Fruit fly (Drosophila melanogaster): ENCODE measurements around the gene CG33258.

CG33258 gene

DNA sequence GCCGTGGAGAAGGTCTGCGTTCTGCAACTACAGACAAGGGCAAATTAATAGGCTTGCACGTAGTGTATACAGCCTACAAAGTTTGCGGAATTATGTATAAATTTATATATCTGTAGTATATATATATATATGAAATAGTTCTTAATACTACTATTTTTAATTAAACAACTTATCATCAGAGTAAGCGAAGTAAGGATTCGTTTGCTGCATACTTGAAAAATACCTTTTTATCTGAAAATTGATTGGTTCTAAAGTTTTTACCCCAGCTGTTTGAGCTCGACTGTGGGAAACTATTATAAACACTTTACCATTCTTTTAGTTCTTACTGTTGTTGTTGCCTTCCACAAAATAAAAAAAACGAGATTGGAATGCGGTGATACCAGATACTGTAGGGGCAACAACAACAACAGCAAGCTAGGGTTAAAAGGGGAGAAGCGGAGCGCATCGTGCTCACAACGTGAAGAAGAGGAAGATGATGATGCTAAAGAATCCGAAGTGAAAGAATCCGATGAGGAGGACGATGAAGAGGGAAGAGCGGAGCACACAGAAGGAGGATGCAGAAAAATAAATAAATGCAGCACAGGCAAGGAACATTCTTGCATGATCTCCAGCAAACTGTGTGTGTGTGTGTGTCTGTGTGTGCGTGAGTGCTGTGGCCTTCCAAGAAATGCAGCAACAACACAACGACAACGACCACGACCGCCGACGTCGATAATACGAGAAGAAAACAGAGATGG, 39.1 kb upstream of the CG33258 start:
- TF ChIP-seq fd96Ca (GFP tag; IDR thresholded peaks at IDR 0.05) (peak; percentile 36; the same call in 1 of the 3 replicates), CG10348 (GFP tag; IDR thresholded peaks at IDR 0.05) (no peak), rn (GFP tag; IDR thresholded peaks at IDR 0.05) (peak; percentile 4; the same call in 1 of the 2 replicates), CG15710 (tag; optimal IDR thresholded peaks at IDR 0.05) (peak; percentile 91), gl (tag; optimal IDR thresholded peaks at IDR 0.05) (peak; percentile 53), CG34367 (tag; optimal IDR thresholded peaks at IDR 0.05) (peak; percentile 80), CG12605 (GFP tag; IDR thresholded peaks at IDR 0.05) (peak; percentile 48; the same call in 1 of the 2 replicates), CG14655 (GFP tag; optimal IDR thresholded peaks at IDR 0.05) (peak; percentile 88), Ets98B (GFP tag; IDR thresholded peaks at IDR 0.05) (peak; percentile 36; the same call in 1 of the 2 replicates), CG17806 (tag; optimal IDR thresholded peaks at IDR 0.05) (peak; percentile 81), CG13204 (GFP tag; optimal IDR thresholded peaks at IDR 0.05) (peak; percentile 77), CG4496 (GFP tag; IDR thresholded peaks at IDR 0.05) (peak; percentile 61; the same call in 2 of the 3 replicates), CG8301 (tag; optimal IDR thresholded peaks at IDR 0.05) (peak; percentile 82), CG9948 (tag; optimal IDR thresholded peaks at IDR 0.05) (peak; percentile 86), CG32121 (GFP tag; IDR thresholded peaks at IDR 0.05) (peak; percentile 60), Pif1A (GFP tag; optimal IDR thresholded peaks at IDR 0.05) (peak; percentile 49), EcR (GFP tag; optimal IDR thresholded peaks at IDR 0.05) (peak; percentile 90), D1 (tag; optimal IDR thresholded peaks at IDR 0.05) (peak; percentile 81), Snoo (tag; optimal IDR thresholded peaks at IDR 0.05) (peak; percentile 77), CG8159 (tag; optimal IDR thresholded peaks at IDR 0.05) (peak; percentile 95), Pif1B (GFP tag; optimal IDR thresholded peaks at IDR 0.05) (peak; percentile 48)

- TF ChIP-seq CG10348 (GFP tag; IDR thresholded peaks at IDR 0.05) (no peak), fd96Ca (GFP tag; IDR thresholded peaks at IDR 0.05) (no peak), Snoo (tag; optimal IDR thresholded peaks at IDR 0.05) (no peak), CG17806 (tag; optimal IDR thresholded peaks at IDR 0.05) (no peak), EcR (GFP tag; optimal IDR thresholded peaks at IDR 0.05) (no peak), CG8301 (tag; optimal IDR thresholded peaks at IDR 0.05) (no peak), D1 (tag; optimal IDR thresholded peaks at IDR 0.05) (no peak), Pif1B (GFP tag; optimal IDR thresholded peaks at IDR 0.05) (no peak), CG34367 (tag; optimal IDR thresholded peaks at IDR 0.05) (no peak), CG9948 (tag; optimal IDR thresholded peaks at IDR 0.05) (no peak), CG13204 (GFP tag; optimal IDR thresholded peaks at IDR 0.05) (no peak), rn (GFP tag; IDR thresholded peaks at IDR 0.05) (no peak), gl (tag; optimal IDR thresholded peaks at IDR 0.05) (no peak), CG14655 (GFP tag; optimal IDR thresholded peaks at IDR 0.05) (no peak), CG4496 (GFP tag; IDR thresholded peaks at IDR 0.05) (no peak), Ets98B (GFP tag; IDR thresholded peaks at IDR 0.05) (no peak), CG15710 (tag; optimal IDR thresholded peaks at IDR 0.05) (no peak), CG8159 (tag; optimal IDR thresholded peaks at IDR 0.05) (no peak)
Observed at dm6 chr3L:16043782-16044352, 38.5 kb upstream of the CG33258 start.

DNA sequence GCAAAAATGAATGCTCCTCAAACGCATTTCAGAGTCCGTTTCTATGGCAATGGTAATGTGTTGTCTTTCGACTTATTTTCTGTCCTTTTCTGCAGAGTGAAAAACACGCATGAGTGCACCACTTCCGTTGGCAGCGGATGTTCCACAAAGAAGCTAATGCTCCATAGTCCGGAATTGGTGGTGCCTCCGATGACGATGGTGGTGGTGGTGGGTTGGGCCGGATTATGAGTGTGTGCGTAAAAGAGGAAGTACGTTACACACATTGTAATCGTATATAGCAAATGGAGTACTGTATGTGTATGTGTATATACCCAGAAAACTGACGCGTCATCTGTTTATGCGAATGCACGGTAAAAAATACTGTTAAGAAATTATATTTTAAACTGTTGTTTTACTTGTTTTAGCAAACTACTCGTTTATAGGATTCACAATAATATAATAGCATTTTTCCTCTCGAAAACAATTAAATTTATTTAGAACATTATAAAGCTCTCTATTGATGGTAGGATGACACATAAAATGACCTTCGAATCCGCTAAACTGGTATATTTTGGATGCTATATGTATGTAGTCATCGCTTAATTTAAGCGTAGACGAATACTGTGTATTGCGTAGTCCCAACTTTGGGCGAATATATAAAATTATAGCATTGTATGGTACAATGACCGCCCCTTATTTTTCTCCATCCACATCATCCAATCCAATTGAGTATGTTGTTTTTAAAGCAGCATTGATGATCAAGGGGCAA, 37.1 kb upstream of the CG33258 start:
- TF ChIP-seq CG8301 (tag; optimal IDR thresholded peaks at IDR 0.05) (no peak), Pif1A (GFP tag; optimal IDR thresholded peaks at IDR 0.05) (no peak), Pif1B (GFP tag; optimal IDR thresholded peaks at IDR 0.05) (no peak), CG13204 (GFP tag; optimal IDR thresholded peaks at IDR 0.05) (no peak), gl (tag; optimal IDR thresholded peaks at IDR 0.05) (peak; percentile 41), CG12605 (GFP tag; IDR thresholded peaks at IDR 0.05) (peak; percentile 11; the same call in 1 of the 2 replicates), CG14655 (GFP tag; optimal IDR thresholded peaks at IDR 0.05) (no peak), CG34367 (tag; optimal IDR thresholded peaks at IDR 0.05) (no peak), Ets98B (GFP tag; IDR thresholded peaks at IDR 0.05) (peak; percentile 12; the same call in 1 of the 2 replicates), EcR (GFP tag; optimal IDR thresholded peaks at IDR 0.05) (no peak), D1 (tag; optimal IDR thresholded peaks at IDR 0.05) (no peak), CG8159 (tag; optimal IDR thresholded peaks at IDR 0.05) (peak; percentile 66), rn (GFP tag; IDR thresholded peaks at IDR 0.05) (no peak), fd96Ca (GFP tag; IDR thresholded peaks at IDR 0.05) (peak; percentile 39; the same call in 1 of the 3 replicates), CG9948 (tag; optimal IDR thresholded peaks at IDR 0.05) (no peak), CG4496 (GFP tag; IDR thresholded peaks at IDR 0.05) (peak; percentile 33; the same call in 2 of the 3 replicates), CG32121 (GFP tag; IDR thresholded peaks at IDR 0.05) (peak; percentile 34), CG15710 (tag; optimal IDR thresholded peaks at IDR 0.05) (peak; percentile 25), CG17806 (tag; optimal IDR thresholded peaks at IDR 0.05) (peak; percentile 44), CG10348 (GFP tag; IDR thresholded peaks at IDR 0.05) (no peak), Snoo (tag; optimal IDR thresholded peaks at IDR 0.05) (no peak)

DNA sequence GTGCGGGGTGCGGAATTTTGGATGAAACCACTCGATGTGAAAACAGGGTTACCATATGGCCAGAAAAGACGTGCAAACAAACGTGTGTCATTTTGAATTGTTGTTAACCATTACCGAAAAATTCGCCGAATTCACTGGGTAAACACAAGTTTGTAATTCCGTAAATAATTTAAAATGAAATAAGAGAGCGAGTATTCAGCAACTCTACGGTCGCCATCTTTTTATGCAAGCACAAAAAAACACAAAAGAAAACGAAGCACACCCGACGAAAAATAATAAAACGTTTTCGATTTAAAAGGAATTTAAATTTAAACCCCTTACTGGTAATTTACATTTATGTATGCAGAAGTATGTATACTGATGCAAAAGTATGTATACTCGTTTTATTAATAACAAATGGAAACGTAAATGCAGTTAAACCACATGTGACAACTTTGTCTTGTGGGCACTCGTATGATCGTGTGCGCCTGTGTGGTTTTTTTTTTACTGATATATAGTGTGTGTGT, 36.5 kb upstream of the CG33258 start:
- TF ChIP-seq Snoo (tag; optimal IDR thresholded peaks at IDR 0.05) (peak; percentile 80), CG8301 (tag; optimal IDR thresholded peaks at IDR 0.05) (peak; percentile 94), Ets98B (GFP tag; IDR thresholded peaks at IDR 0.05) (peak; percentile 96), CG17806 (tag; optimal IDR thresholded peaks at IDR 0.05) (peak; percentile 94), fd96Ca (GFP tag; IDR thresholded peaks at IDR 0.05) (peak; percentile 94), Pif1B (GFP tag; optimal IDR thresholded peaks at IDR 0.05) (peak; percentile 95), CG12605 (GFP tag; IDR thresholded peaks at IDR 0.05) (peak; percentile 97), CG8159 (tag; optimal IDR thresholded peaks at IDR 0.05) (peak; percentile 94), rn (GFP tag; IDR thresholded peaks at IDR 0.05) (peak; percentile 84), D1 (tag; optimal IDR thresholded peaks at IDR 0.05) (peak; percentile 81), CG4496 (GFP tag; IDR thresholded peaks at IDR 0.05) (peak; percentile 97), EcR (GFP tag; optimal IDR thresholded peaks at IDR 0.05) (peak; percentile 19), Pif1A (GFP tag; optimal IDR thresholded peaks at IDR 0.05) (peak; percentile 97), CG34367 (tag; optimal IDR thresholded peaks at IDR 0.05) (peak; percentile 95), CG32121 (GFP tag; IDR thresholded peaks at IDR 0.05) (peak; percentile 96), CG10348 (GFP tag; IDR thresholded peaks at IDR 0.05) (peak; percentile 60), CG13204 (GFP tag; optimal IDR thresholded peaks at IDR 0.05) (peak; percentile 64), CG15710 (tag; optimal IDR thresholded peaks at IDR 0.05) (peak; percentile 95), CG9948 (tag; optimal IDR thresholded peaks at IDR 0.05) (peak; percentile 91), gl (tag; optimal IDR thresholded peaks at IDR 0.05) (peak; percentile 92), CG14655 (GFP tag; optimal IDR thresholded peaks at IDR 0.05) (peak; percentile 91)

Measured in whole organism, pupa.